Worm (Caenorhabditis elegans) whole organism, midembryonic: ENCODE data around the gene lsm-8.

Experiments used
- T22C8.4 ChIP-seq: fragments of 200-800 bp; sonication (Bioruptor generic); IDR thresholded peaks from 2 replicates; pipeline ENCODE4 v1.3.6; 2022; ENCODE audit warnings: missing genetic modification characterization, missing compliant biosample characterization
- cog-1 ChIP-seq: sonication (generic microtip); optimal IDR thresholded peaks from 2 replicates; lab custom pipeline; 2016; ENCODE audit warnings: missing genetic modification characterization, missing compliant biosample characterization
- flt-1 ChIP-seq: fragments of 200-800 bp; sonication (Bioruptor generic); IDR thresholded peaks from 2 replicates; pipeline ENCODE4 v1.3.6; 2022; ENCODE audit warnings: missing genetic modification characterization, missing compliant biosample characterization
- klf-2 ChIP-seq: fragments of 200-800 bp; sonication (Bioruptor generic); conservative IDR thresholded peaks from 2 replicates; pipeline ENCODE4 v1.3.6; 2022; ENCODE audit warnings: missing genetic modification reagents, missing genetic modification characterization, missing compliant biosample characterization
- med-1 ChIP-seq: sonication (generic microtip); optimal IDR thresholded peaks from 2 replicates; lab custom pipeline; 2017; ENCODE audit warnings: missing genetic modification characterization, mild to moderate bottlenecking, missing compliant biosample characterization, antibody characterized with exemption, missing genetic modification reagents; ENCODE audit not compliant: insufficient read depth
- ref-1 ChIP-seq: fragments of 200-800 bp; sonication (Bioruptor generic); conservative IDR thresholded peaks from 2 replicates; pipeline ENCODE4 v1.3.6; 2022; ENCODE audit warnings: missing genetic modification reagents, missing genetic modification characterization, missing compliant biosample characterization
- tab-1 ChIP-seq: fragments of 200-800 bp; sonication (Bioruptor generic); IDR thresholded peaks from 2 replicates; pipeline ENCODE4 v1.3.6; 2022; ENCODE audit warnings: missing genetic modification characterization, missing compliant biosample characterization
- ztf-23 ChIP-seq: fragments of 200-800 bp; sonication (Bioruptor generic); IDR thresholded peaks from 2 replicates; pipeline ENCODE4 v1.3.6; 2022; ENCODE audit warnings: missing genetic modification reagents, missing genetic modification characterization, missing compliant biosample characterization
- ztf-29 ChIP-seq: fragments of 200-800 bp; sonication (Bioruptor generic); IDR thresholded peaks from 2 replicates; pipeline ENCODE4 v1.3.6; 2022; ENCODE audit warnings: missing genetic modification reagents, missing genetic modification characterization, missing compliant biosample characterization

DNA sequence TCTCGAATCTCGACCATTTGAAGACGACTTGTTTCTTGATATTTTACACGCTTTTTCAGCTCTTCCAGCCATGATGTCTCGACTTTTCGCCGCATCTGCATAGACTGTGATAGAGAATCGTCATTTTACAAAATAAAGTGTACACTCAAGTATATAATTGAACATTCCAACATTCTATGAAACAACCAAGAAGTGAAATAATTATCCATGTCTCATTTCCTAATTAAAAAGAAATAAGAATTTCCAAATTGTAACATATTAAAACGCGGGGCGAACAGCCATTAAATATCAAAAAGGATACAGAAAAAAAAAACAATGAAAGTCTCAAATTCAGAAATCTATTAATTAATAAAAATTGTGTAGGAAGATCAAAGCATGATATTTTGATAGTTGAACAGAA lies 46.7 kb downstream of the lsm-8 start, which contains the start of gene smg-3:
- TF ChIP-seq T22C8.4 (GFP tag; lab: Robert Waterston, UW) (no peak), ztf-23 (no peak), med-1 (no peak), tab-1 (GFP tag; lab: Robert Waterston, UW) (no peak), ztf-29 (GFP tag; lab: Robert Waterston, UW) (no peak), klf-2 (GFP tag; lab: Robert Waterston, UW) (no peak), flt-1 (GFP tag; lab: Robert Waterston, UW) (no peak), ref-1 (GFP tag; lab: Robert Waterston, UW) (no peak), cog-1 (no peak)
